Worm (Caenorhabditis elegans): ENCODE results near the gene B0361.11.

DNA sequence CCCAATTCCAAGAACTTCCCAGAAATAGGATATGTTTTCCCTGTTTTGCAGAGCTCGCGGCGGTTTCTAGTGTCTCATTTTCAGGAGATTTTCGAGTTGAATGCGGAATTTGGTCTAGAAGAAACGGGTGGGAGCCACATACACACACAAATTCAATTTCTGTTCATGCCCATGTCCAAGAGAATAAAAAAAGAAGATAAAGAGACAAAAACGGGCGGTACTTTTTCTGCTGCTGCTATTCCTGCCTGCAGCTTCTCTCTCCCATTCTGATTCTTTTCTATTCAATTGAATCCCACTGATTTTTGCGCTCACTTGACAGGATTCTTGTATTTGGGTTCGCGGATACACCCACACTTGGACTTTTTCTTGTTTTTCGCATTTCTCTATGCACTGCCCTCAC lies 14.8 kb upstream of the B0361.11 start:
- TF ChIP-seq ztf-11 (tag; optimal IDR thresholded peaks at IDR 0.05) (no peak), ceh-82 (tag; optimal IDR thresholded peaks at IDR 0.05) (no peak), unc-62 (GFP tag; optimal IDR thresholded peaks at IDR 0.05) (no peak), egl-27 (tag; optimal IDR thresholded peaks at IDR 0.05) (no peak), nhr-11 (tag; optimal IDR thresholded peaks at IDR 0.05) (no peak), nhr-237 (tag; optimal IDR thresholded peaks at IDR 0.05) (no peak), aly-2 (tag; optimal IDR thresholded peaks at IDR 0.05) (no peak)

Data from whole organism, L3 larva.